Worm (Caenorhabditis elegans): Measurements from ENCODE around the gene Y32F6A.4.

- no peak for TF ChIP-seq unc-62 (GFP tag; optimal IDR thresholded peaks at IDR 0.05)
- no peak for TF ChIP-seq unc-39 (tag; optimal IDR thresholded peaks at IDR 0.05)
- no peak for TF ChIP-seq ceh-82 (tag; optimal IDR thresholded peaks at IDR 0.05)
- TF ChIP-seq nhr-237 (tag; optimal IDR thresholded peaks at IDR 0.05) = no peak
- no peak for TF ChIP-seq nhr-77 (tag; optimal IDR thresholded peaks at IDR 0.05)
- no peak for TF ChIP-seq mdl-1 (tag; optimal IDR thresholded peaks at IDR 0.05)
- no peak for TF ChIP-seq aly-2 (tag; optimal IDR thresholded peaks at IDR 0.05)
- no peak for TF ChIP-seq elt-1 (tag; optimal IDR thresholded peaks at IDR 0.05)
- no peak for TF ChIP-seq nhr-11 (tag; optimal IDR thresholded peaks at IDR 0.05)
- TF ChIP-seq jun-1 (tag; optimal IDR thresholded peaks at IDR 0.05) = no peak
Observed at ce11 chrV:10387412-10387811, 46.5 kb downstream of the Y32F6A.4 start.

Data from whole organism, L3 larva.